Worm (Caenorhabditis elegans): ENCODE data around the gene sec-24.2.

DNA sequence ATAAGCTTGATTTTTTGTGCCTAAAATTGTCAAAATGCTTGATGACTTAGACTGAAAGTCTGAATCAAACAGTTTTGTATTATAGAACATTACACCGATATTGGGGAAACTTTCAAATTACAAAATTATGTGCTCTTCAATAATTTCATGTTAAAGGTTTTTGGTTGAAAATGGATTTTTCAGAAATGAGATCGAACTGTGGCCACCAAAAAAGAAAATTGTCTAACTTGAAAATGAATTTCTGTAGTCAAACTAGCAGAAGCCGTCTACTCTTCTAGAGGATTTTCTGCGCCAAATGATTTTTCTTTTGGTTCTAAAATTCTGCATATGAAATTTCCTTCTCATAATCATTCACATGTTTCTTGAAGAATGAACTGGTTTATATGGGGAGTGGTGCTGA lies 19.7 kb downstream of the sec-24.2 start:
- TF ChIP-seq nhr-85 (tag) (no peak), nhr-11 (tag; optimal IDR thresholded peaks at IDR 0.05) (no peak), nhr-77 (tag; optimal IDR thresholded peaks at IDR 0.05) (no peak), nhr-76 (tag; optimal IDR thresholded peaks at IDR 0.05) (no peak), C16A3.4 (tag; optimal IDR thresholded peaks at IDR 0.05) (no peak), C34B4.2 (tag; optimal IDR thresholded peaks at IDR 0.05) (no peak), mep-1 (tag; optimal IDR thresholded peaks at IDR 0.05) (no peak), F16B12.6 (tag; optimal IDR thresholded peaks at IDR 0.05) (no peak)
